Fruit fly (Drosophila melanogaster) whole organism: ENCODE data around the gene CG12795.

Source experiments
- CG8478 ChIP-seq: fragments of >200 bp; optimal IDR thresholded peaks from 2 replicates; lab custom pipeline; 2018; ENCODE audit warnings: inconsistent platforms
- EcR ChIP-seq, 2 experiments: fragments of >200 bp; optimal IDR thresholded peaks; 2 replicates each; lab custom pipeline; 2017; ENCODE audit warnings: missing biosample characterization in 2 of 2, missing genetic modification characterization in 2 of 2, missing genetic modification reagents in 2 of 2
- pan ChIP-seq: fragments of >200 bp; optimal IDR thresholded peaks from 2 replicates; lab custom pipeline; 2017
- usp ChIP-seq: fragments of >200 bp; optimal IDR thresholded peaks from 2 replicates; lab custom pipeline; 2017; ENCODE audit warnings: missing biosample characterization, missing genetic modification characterization, mixed read lengths

- TF ChIP-seq EcR (GFP tag; optimal IDR thresholded peaks at IDR 0.05; lab: Kevin White, UChicago) (no peak), pan (lab: Kevin White, UChicago) (no peak), CG8478 (no peak), usp (no peak)
These were observed 2.5 kb upstream of the CG12795 start, which contains the start of gene Snx1 for dm6 chr2L:3449555-3450320.
